Fruit fly (Drosophila melanogaster) whole organism, pupa: ENCODE measurements around the gene Eip75B.
A peak's percentile ranks its signal among the peaks of the same experiment; 100 is the strongest.

Experiments used
- CG10348 ChIP-seq: fragments of 200-800 bp; sonication (Bioruptor generic); IDR thresholded peaks from 2 replicates; pipeline ENCODE4 v1.3.6; 2022; ENCODE audit warnings: missing biosample characterization, missing genetic modification characterization
- CG12605 ChIP-seq: fragments of 200-800 bp; sonication (Bioruptor generic); IDR thresholded peaks from 2 replicates; pipeline ENCODE4 v1.3.6; 2022; ENCODE audit warnings: missing biosample characterization, missing genetic modification characterization
- CG13204 ChIP-seq: fragments of 200-800 bp; sonication (Bioruptor generic); optimal IDR thresholded peaks from 2 replicates; lab custom pipeline; 2018; ENCODE audit warnings: missing biosample characterization, mild to moderate bottlenecking, missing genetic modification characterization, moderate library complexity
- CG14655 ChIP-seq: fragments of 200-800 bp; sonication (Bioruptor generic); optimal IDR thresholded peaks from 3 replicates; lab custom pipeline; 2017; ENCODE audit warnings: mild to moderate bottlenecking, missing biosample characterization, missing genetic modification reagents, missing genetic modification characterization
- CG15710 ChIP-seq: fragments of 200-800 bp; sonication (Bioruptor generic); optimal IDR thresholded peaks from 2 replicates; lab custom pipeline; 2018; ENCODE audit warnings: missing biosample characterization, mild to moderate bottlenecking, missing genetic modification characterization, moderate library complexity
- CG17806 ChIP-seq: fragments of 200-800 bp; sonication (Bioruptor generic); optimal IDR thresholded peaks from 2 replicates; lab custom pipeline; 2018; ENCODE audit warnings: missing biosample characterization, mild to moderate bottlenecking, missing genetic modification characterization, moderate library complexity
- CG32121 ChIP-seq: fragments of 200-800 bp; sonication (Bioruptor generic); IDR thresholded peaks from 2 replicates; pipeline ENCODE4 v1.3.6; 2022; ENCODE audit warnings: missing biosample characterization, missing genetic modification characterization
- CG34367 ChIP-seq: fragments of 200-800 bp; sonication (Bioruptor generic); optimal IDR thresholded peaks from 2 replicates; lab custom pipeline; 2018; ENCODE audit warnings: missing biosample characterization, mild to moderate bottlenecking, missing genetic modification characterization
- CG4496 ChIP-seq: fragments of 200-800 bp; sonication (Bioruptor generic); IDR thresholded peaks from 3 replicates; pipeline ENCODE4 v1.3.6; 2022; ENCODE audit warnings: missing biosample characterization, missing genetic modification characterization
- CG8159 ChIP-seq: fragments of 200-800 bp; sonication (Bioruptor generic); optimal IDR thresholded peaks from 3 replicates; lab custom pipeline; 2018; ENCODE audit warnings: missing biosample characterization, mild to moderate bottlenecking, missing genetic modification characterization, moderate library complexity
- CG8301 ChIP-seq: fragments of 200-800 bp; sonication (Bioruptor generic); optimal IDR thresholded peaks from 2 replicates; lab custom pipeline; 2018; ENCODE audit warnings: missing biosample characterization, mild to moderate bottlenecking, missing genetic modification characterization
- CG9948 ChIP-seq: fragments of 200-800 bp; sonication (Bioruptor generic); optimal IDR thresholded peaks from 2 replicates; lab custom pipeline; 2018; ENCODE audit warnings: missing biosample characterization, mild to moderate bottlenecking, missing genetic modification characterization, moderate library complexity
- D1 ChIP-seq: fragments of 200-800 bp; sonication (Bioruptor generic); optimal IDR thresholded peaks from 2 replicates; lab custom pipeline; 2018; ENCODE audit warnings: missing biosample characterization, mild to moderate bottlenecking, missing genetic modification characterization, moderate library complexity
- EcR ChIP-seq: fragments of 200-800 bp; sonication (Bioruptor generic); optimal IDR thresholded peaks from 3 replicates; lab custom pipeline; 2019; ENCODE audit warnings: missing biosample characterization, missing genetic modification characterization, mild to moderate bottlenecking, moderate library complexity, missing genetic modification reagents
- Ets98B ChIP-seq: fragments of 200-800 bp; sonication (Bioruptor generic); IDR thresholded peaks from 2 replicates; pipeline ENCODE4 v1.3.6; 2022; ENCODE audit warnings: missing biosample characterization, missing genetic modification characterization
- Pif1A ChIP-seq: fragments of 200-800 bp; sonication (Bioruptor generic); optimal IDR thresholded peaks from 3 replicates; lab custom pipeline; 2016; ENCODE audit warnings: missing biosample characterization, missing genetic modification characterization
- Pif1B ChIP-seq: fragments of 200-800 bp; sonication (Bioruptor generic); optimal IDR thresholded peaks from 3 replicates; lab custom pipeline; 2016; ENCODE audit warnings: missing biosample characterization, missing genetic modification characterization
- Snoo ChIP-seq: fragments of 200-800 bp; sonication (Bioruptor generic); optimal IDR thresholded peaks from 3 replicates; lab custom pipeline; 2017; ENCODE audit warnings: missing biosample characterization, mild to moderate bottlenecking, missing genetic modification characterization, inconsistent platforms
- fd96Ca ChIP-seq: fragments of 200-800 bp; sonication (Bioruptor generic); IDR thresholded peaks from 3 replicates; pipeline ENCODE4 v1.3.6; 2022; ENCODE audit warnings: missing biosample characterization, missing genetic modification characterization
- gl ChIP-seq: fragments of 200-800 bp; sonication (Bioruptor generic); optimal IDR thresholded peaks from 2 replicates; lab custom pipeline; 2018; ENCODE audit warnings: missing biosample characterization, mild to moderate bottlenecking, missing genetic modification characterization
- rn ChIP-seq: fragments of 200-800 bp; sonication (Bioruptor generic); IDR thresholded peaks from 2 replicates; pipeline ENCODE4 v1.3.6; 2022; ENCODE audit warnings: missing biosample characterization, missing genetic modification characterization

The Eip75B gene

dm6 chr3L:18005055-18005874, 59.2 kb downstream of the Eip75B start:
- TF ChIP-seq CG32121 (GFP tag; lab: Robert Waterston, UW), result no peak; the same call in 1 of the 2 replicates
- peak; percentile 21; the same call in 1 of the 2 replicates for TF ChIP-seq CG12605
- TF ChIP-seq EcR, result peak; percentile 100
- TF ChIP-seq CG14655 (GFP tag; lab: Kevin White, UChicago), result peak; percentile 97
- peak; percentile 96 for TF ChIP-seq CG8301 (tag; lab: Kevin White, UChicago)
- TF ChIP-seq CG9948, result peak; percentile 95
- peak; percentile 79 for TF ChIP-seq Pif1B (GFP tag; lab: Kevin White, UChicago)
- TF ChIP-seq Ets98B (GFP tag; lab: Robert Waterston, UW), result no peak; the same call in none of the 2 replicates
- peak; percentile 87 for TF ChIP-seq Pif1A (GFP tag; lab: Kevin White, UChicago)
- TF ChIP-seq CG10348 (GFP tag; lab: Robert Waterston, UW), result no peak
- TF ChIP-seq Snoo (tag; lab: Kevin White, UChicago), result peak; percentile 35
- peak; percentile 60; the same call in 2 of the 3 replicates for TF ChIP-seq fd96Ca
- TF ChIP-seq CG8159 (tag; lab: Kevin White, UChicago), result peak; percentile 91
- peak; percentile 72 for TF ChIP-seq CG13204 (GFP tag; lab: Kevin White, UChicago)
- TF ChIP-seq CG17806, result peak; percentile 90
- no peak for TF ChIP-seq rn (GFP tag; lab: Robert Waterston, UW)
- TF ChIP-seq CG34367 (tag; lab: Kevin White, UChicago), result peak; percentile 86
- peak; percentile 92 for TF ChIP-seq CG15710 (tag; lab: Kevin White, UChicago)
- peak; percentile 56 for TF ChIP-seq gl (tag; lab: Kevin White, UChicago)
- peak; percentile 33 for TF ChIP-seq CG4496 (GFP tag; lab: Robert Waterston, UW)
- peak; percentile 92 for TF ChIP-seq D1 (tag; lab: Kevin White, UChicago)
- TF ChIP-seq, all 21 proteins: peak for 17

DNA sequence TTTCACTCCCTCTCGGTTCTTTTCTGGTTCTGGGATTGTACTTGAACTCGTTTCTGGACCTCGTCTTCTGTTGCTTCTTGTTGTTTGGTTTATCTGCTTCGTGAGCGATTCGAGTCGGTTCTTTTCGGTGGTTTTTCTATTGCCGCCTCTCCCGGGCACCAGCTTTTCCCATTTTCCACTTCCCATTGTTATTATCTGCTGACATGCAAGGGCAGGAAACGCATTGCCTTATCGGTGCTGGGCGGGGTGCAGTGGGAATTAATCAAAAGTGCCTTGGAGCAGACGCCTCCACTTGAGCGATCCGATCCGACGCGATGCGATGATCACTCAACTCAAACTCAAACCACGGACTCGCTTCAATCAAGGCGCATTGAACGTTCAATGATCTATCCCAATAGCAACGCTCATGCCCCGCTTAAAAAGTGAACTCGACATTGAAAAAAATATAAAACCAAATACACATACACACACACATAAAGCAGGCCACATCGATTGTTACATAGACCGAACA, 59.9 kb downstream of the Eip75B start:
- TF ChIP-seq CG8159 (tag; lab: Kevin White, UChicago) (no peak), CG8301 (tag; lab: Kevin White, UChicago) (no peak), fd96Ca (0 out of 3 replicates have a peak, but pooled peaks have one; percentile 40), EcR (peak; percentile 83), CG4496 (GFP tag; lab: Robert Waterston, UW) (no peak)

DNA sequence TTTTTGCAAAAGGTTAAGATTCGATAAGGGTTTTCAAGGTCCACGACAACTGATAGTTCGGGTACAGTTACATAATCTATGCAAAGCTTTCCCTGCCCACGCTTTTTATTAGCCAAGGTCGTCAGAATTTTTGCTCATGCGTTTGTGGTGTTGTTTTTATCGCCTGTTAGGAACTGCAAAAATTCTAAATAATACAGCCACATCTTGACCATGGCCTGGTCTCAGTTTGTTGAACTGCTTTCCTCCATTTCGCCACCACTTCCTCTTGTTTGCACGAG, 60.7 kb downstream of the Eip75B start:
- no peak for TF ChIP-seq Ets98B (GFP tag; lab: Robert Waterston, UW)
- TF ChIP-seq CG34367 (tag; lab: Kevin White, UChicago), result no peak
- TF ChIP-seq Pif1A (GFP tag; lab: Kevin White, UChicago), result no peak
- TF ChIP-seq CG10348 (GFP tag; lab: Robert Waterston, UW), result no peak
- TF ChIP-seq D1 (tag; lab: Kevin White, UChicago), result no peak
- TF ChIP-seq CG8301 (tag; lab: Kevin White, UChicago), result no peak
- TF ChIP-seq CG14655 (GFP tag; lab: Kevin White, UChicago), result no peak
- TF ChIP-seq fd96Ca, result no peak
- TF ChIP-seq CG8159 (tag; lab: Kevin White, UChicago), result no peak
- TF ChIP-seq CG4496 (GFP tag; lab: Robert Waterston, UW), result no peak
- TF ChIP-seq EcR, result no peak
- no peak for TF ChIP-seq CG12605
- no peak for TF ChIP-seq CG32121 (GFP tag; lab: Robert Waterston, UW)
- no peak for TF ChIP-seq CG15710 (tag; lab: Kevin White, UChicago)
- no peak for TF ChIP-seq Snoo (tag; lab: Kevin White, UChicago)

dm6 chr3L:18003054-18003871, 61.2 kb downstream of the Eip75B start:
- TF ChIP-seq Snoo (tag; lab: Kevin White, UChicago) (peak; percentile 17), Ets98B (GFP tag; lab: Robert Waterston, UW) (peak; percentile 65), CG8159 (tag; lab: Kevin White, UChicago) (peak; percentile 72), CG8301 (tag; lab: Kevin White, UChicago) (peak; percentile 30), Pif1A (GFP tag; lab: Kevin White, UChicago) (no peak), CG34367 (tag; lab: Kevin White, UChicago) (peak; percentile 20), D1 (tag; lab: Kevin White, UChicago) (peak; percentile 18), CG9948 (peak; percentile 45), Pif1B (GFP tag; lab: Kevin White, UChicago) (peak; percentile 29), CG32121 (GFP tag; lab: Robert Waterston, UW) (0 out of 2 replicates have a peak, but pooled peaks have one; percentile 40), EcR (peak; percentile 93), CG14655 (GFP tag; lab: Kevin White, UChicago) (peak; percentile 60), CG10348 (GFP tag; lab: Robert Waterston, UW) (no peak), CG13204 (GFP tag; lab: Kevin White, UChicago) (peak; percentile 22), rn (GFP tag; lab: Robert Waterston, UW) (no peak), CG17806 (peak; percentile 21), CG15710 (tag; lab: Kevin White, UChicago) (peak; percentile 61), gl (tag; lab: Kevin White, UChicago) (no peak), CG4496 (GFP tag; lab: Robert Waterston, UW) (no peak), CG12605 (peak; percentile 42; the same call in 1 of the 2 replicates), fd96Ca (peak; percentile 77)
